Fruit fly (Drosophila melanogaster): ENCODE results near the gene CG7115.
A peak's percentile ranks its signal among the peaks of the same experiment; 100 is the strongest.

The CG7115 gene

dm6 chr2L:7821279-7821848 lies 413 bp downstream of the CG7115 start (continued):
- peak; percentile 73; the same call in 1 of the 3 replicates for TF ChIP-seq Dbx (GFP tag; IDR thresholded peaks at IDR 0.05)
- TF ChIP-seq dysf (GFP tag; IDR thresholded peaks at IDR 0.05): peak; percentile 63
- no peak for TF ChIP-seq rib (GFP tag; IDR thresholded peaks at IDR 0.05)
- TF ChIP-seq C15 (GFP tag; IDR thresholded peaks at IDR 0.05): no peak
- TF ChIP-seq E2f1 (GFP tag; IDR thresholded peaks at IDR 0.05): peak; percentile 18; the same call in 1 of the 2 replicates
- peak; percentile 79 for TF ChIP-seq CG2120 (GFP tag; optimal IDR thresholded peaks at IDR 0.05)
- no peak for TF ChIP-seq GATAe (GFP tag; conservative IDR thresholded peaks at IDR 0.05)
- TF ChIP-seq eve (GFP tag; optimal IDR thresholded peaks at IDR 0.05): no peak
- TF ChIP-seq CG1024 (GFP tag; IDR thresholded peaks at IDR 0.05): 0 out of 2 replicates have a peak, but pooled peaks have one; percentile 3
- peak; percentile 9 for TF ChIP-seq PHDP (tag; optimal IDR thresholded peaks at IDR 0.05)
- TF ChIP-seq dimm (GFP tag; IDR thresholded peaks at IDR 0.05): no peak
- no peak for TF ChIP-seq salm (tag; optimal IDR thresholded peaks at IDR 0.05)
- TF ChIP-seq Sox102F (GFP tag; optimal IDR thresholded peaks at IDR 0.05): no peak
- TF ChIP-seq CG15514 (GFP tag; optimal IDR thresholded peaks at IDR 0.05): peak; percentile 79
- TF ChIP-seq CG10209 (GFP tag; optimal IDR thresholded peaks at IDR 0.05): peak; percentile 3
- peak; percentile 71 for TF ChIP-seq Hsf (GFP tag; optimal IDR thresholded peaks at IDR 0.05)
- no peak for TF ChIP-seq CG3407 (GFP tag; optimal IDR thresholded peaks at IDR 0.05)
- peak; percentile 50 for TF ChIP-seq Abd-B (GFP tag; optimal IDR thresholded peaks at IDR 0.05)
- TF ChIP-seq CG3995 (GFP tag; optimal IDR thresholded peaks at IDR 0.05): peak; percentile 97
- no peak for TF ChIP-seq tap (tag; optimal IDR thresholded peaks at IDR 0.05)
- TF ChIP-seq CG5245 (GFP tag; optimal IDR thresholded peaks at IDR 0.05): peak; percentile 10
- peak; percentile 90 for TF ChIP-seq CG6791 (GFP tag; IDR thresholded peaks at IDR 0.05; ENCODE audit: partially characterized antibody)
- TF ChIP-seq Hr51 (GFP tag; optimal IDR thresholded peaks at IDR 0.05): peak in 1 of 2 experiments; percentile 8
- no peak for TF ChIP-seq CG8478 (optimal IDR thresholded peaks at IDR 0.05)
- peak; percentile 59 for TF ChIP-seq gem (tag; optimal IDR thresholded peaks at IDR 0.05)
- TF ChIP-seq Dref (GFP tag; IDR thresholded peaks at IDR 0.05): peak; percentile 86
- TF ChIP-seq Deaf1 (tag; optimal IDR thresholded peaks at IDR 0.05): no peak
- no peak for TF ChIP-seq CG10147 (GFP tag; optimal IDR thresholded peaks at IDR 0.05)
- peak; percentile 90 for TF ChIP-seq CG34224 (GFP tag; IDR thresholded peaks at IDR 0.05; ENCODE audit: partially characterized antibody)
- peak; percentile 93 for TF ChIP-seq sens (GFP tag)
- TF ChIP-seq Gsc (GFP tag; IDR thresholded peaks at IDR 0.05): no peak
- TF ChIP-seq Hmx (GFP tag; optimal IDR thresholded peaks at IDR 0.05): no peak
- TF ChIP-seq CG3065 (GFP tag; optimal IDR thresholded peaks at IDR 0.05): no peak
- TF ChIP-seq sna (GFP tag; IDR thresholded peaks at IDR 0.05; ENCODE audit: partially characterized antibody): peak; percentile 88
- TF ChIP-seq CG7786 (GFP tag; optimal IDR thresholded peaks at IDR 0.05): peak; percentile 66
- TF ChIP-seq CG10959 (GFP tag; IDR thresholded peaks at IDR 0.05): no peak; the same call in 1 of the 2 replicates
- TF ChIP-seq caup (GFP tag; optimal IDR thresholded peaks at IDR 0.05; ENCODE audit: severe bottlenecking): peak; percentile 36
- TF ChIP-seq CG10274 (GFP tag; optimal IDR thresholded peaks at IDR 0.05): no peak
- TF ChIP-seq ab (GFP tag; optimal IDR thresholded peaks at IDR 0.05): no peak
- peak; percentile 20; the same call in 1 of the 2 replicates for TF ChIP-seq Adf1 (GFP tag; IDR thresholded peaks at IDR 0.05)
- TF ChIP-seq yki (optimal IDR thresholded peaks at IDR 0.05): no peak
- TF ChIP-seq peb (GFP tag; IDR thresholded peaks at IDR 0.05): 0 out of 2 replicates have a peak, but pooled peaks have one; percentile 37
- TF ChIP-seq CG43689 (GFP tag; IDR thresholded peaks at IDR 0.05): no peak
- TF ChIP-seq gcm (GFP tag; optimal IDR thresholded peaks at IDR 0.05): no peak
- TF ChIP-seq CG17186 (GFP tag; optimal IDR thresholded peaks at IDR 0.05): peak; percentile 12
- TF ChIP-seq CG8359 (GFP tag; optimal IDR thresholded peaks at IDR 0.05; ENCODE audit: borderline replicate concordance): no peak
- TF ChIP-seq Nf-YC (tag; optimal IDR thresholded peaks at IDR 0.05): peak; percentile 61
- peak; percentile 7 for TF ChIP-seq maf-S (GFP tag; optimal IDR thresholded peaks at IDR 0.05)
- TF ChIP-seq ash1 (GFP tag; optimal IDR thresholded peaks at IDR 0.05): no peak
- TF ChIP-seq sr (GFP tag; IDR thresholded peaks at IDR 0.05): no peak; the same call in 2 of the 3 replicates
